Worm (Caenorhabditis elegans): ENCODE measurements around the gene ins-16.

The ins-16 gene

DNA sequence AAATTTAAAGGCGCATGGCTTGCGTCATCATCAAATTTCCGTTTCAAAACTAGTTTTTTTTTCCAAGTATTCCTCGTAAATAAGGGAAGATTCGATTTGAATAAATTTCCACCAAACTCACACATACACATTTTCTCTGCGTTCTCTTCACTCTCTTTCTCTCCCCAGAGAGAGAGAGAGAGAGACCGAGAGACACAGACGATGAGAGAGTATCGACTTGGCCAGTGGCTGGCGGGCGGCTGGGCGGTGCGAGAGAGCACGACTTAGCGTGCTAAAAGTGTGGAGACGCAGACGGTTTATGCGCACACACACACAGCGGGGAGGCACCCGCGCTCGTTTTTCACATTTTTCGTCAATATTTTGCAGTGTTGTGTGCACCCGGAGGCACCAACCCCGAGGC, 40.1 kb upstream of the ins-16 start (continued):
- TF ChIP-seq xbp-1 (tag; optimal IDR thresholded peaks at IDR 0.05), result peak; percentile 73
- TF ChIP-seq aha-1 (tag; optimal IDR thresholded peaks at IDR 0.05), result no peak
- no peak for TF ChIP-seq nhr-237 (tag; optimal IDR thresholded peaks at IDR 0.05)
- peak; percentile 58 for TF ChIP-seq fkh-8 (tag; optimal IDR thresholded peaks at IDR 0.05)
- TF ChIP-seq hlh-17 (GFP tag; optimal IDR thresholded peaks at IDR 0.05; ENCODE audit: borderline replicate concordance), result no peak
- peak; percentile 73 for TF ChIP-seq mep-1 (tag; optimal IDR thresholded peaks at IDR 0.05)
- no peak for TF ChIP-seq ets-5 (GFP tag; IDR thresholded peaks at IDR 0.05)
- peak; percentile 71 for TF ChIP-seq jun-1 (tag; optimal IDR thresholded peaks at IDR 0.05)
- TF ChIP-seq nhr-11 (tag; optimal IDR thresholded peaks at IDR 0.05), result peak; percentile 4
- TF ChIP-seq snpc-4 (tag; optimal IDR thresholded peaks at IDR 0.05), result no peak
- no peak for TF ChIP-seq nhr-77 (tag; optimal IDR thresholded peaks at IDR 0.05)
- peak; percentile 76 for TF ChIP-seq lin-13 (GFP tag; optimal IDR thresholded peaks at IDR 0.05)
- peak; percentile 88 for TF ChIP-seq swsn-7 (tag; optimal IDR thresholded peaks at IDR 0.05)
- TF ChIP-seq lir-3 (tag; optimal IDR thresholded peaks at IDR 0.05; ENCODE audit: poor library complexity), result no peak
- TF ChIP-seq ceh-8 (GFP tag; optimal IDR thresholded peaks at IDR 0.05), result no peak
- peak; percentile 59 for TF ChIP-seq dsc-1 (tag; optimal IDR thresholded peaks at IDR 0.05)
- no peak for TF ChIP-seq nhr-76 (tag; optimal IDR thresholded peaks at IDR 0.05)
- no peak for TF ChIP-seq aly-2 (tag; optimal IDR thresholded peaks at IDR 0.05)
- no peak for TF ChIP-seq elt-3 (tag; optimal IDR thresholded peaks at IDR 0.05)
- no peak for TF ChIP-seq ceh-63 (GFP tag; optimal IDR thresholded peaks at IDR 0.05)
- TF ChIP-seq nhr-90 (tag; optimal IDR thresholded peaks at IDR 0.05; ENCODE audit: poor library complexity), result peak; percentile 63
- no peak for TF ChIP-seq sox-4 (tag; optimal IDR thresholded peaks at IDR 0.05)
- peak; percentile 32 for TF ChIP-seq ztf-4 (tag; optimal IDR thresholded peaks at IDR 0.05)
- TF ChIP-seq nhr-20 (tag; optimal IDR thresholded peaks at IDR 0.05), result peak; percentile 61
- peak; percentile 10 for TF ChIP-seq fos-1 (tag; optimal IDR thresholded peaks at IDR 0.05)
- no peak for TF ChIP-seq fkh-4 (tag; optimal IDR thresholded peaks at IDR 0.05; ENCODE audit: borderline replicate concordance)
- peak; percentile 43 for TF ChIP-seq isw-1 (GFP tag; IDR thresholded peaks at IDR 0.05)
- peak; percentile 2 for TF ChIP-seq elt-2 (tag; optimal IDR thresholded peaks at IDR 0.05)
- TF ChIP-seq irx-1 (tag; optimal IDR thresholded peaks at IDR 0.05), result peak; percentile 68
- TF ChIP-seq lin-15B (tag; optimal IDR thresholded peaks at IDR 0.05), result peak; percentile 40
- TF ChIP-seq unc-30 (tag; optimal IDR thresholded peaks at IDR 0.05), result no peak
- TF ChIP-seq F16B12.6 (tag; optimal IDR thresholded peaks at IDR 0.05), result peak; percentile 61
- no peak for TF ChIP-seq lin-39 (tag; optimal IDR thresholded peaks at IDR 0.05)
- TF ChIP-seq egl-13 (tag; optimal IDR thresholded peaks at IDR 0.05), result peak; percentile 79
- peak; percentile 85 for TF ChIP-seq snu-23 (GFP tag; optimal IDR thresholded peaks at IDR 0.05)
- TF ChIP-seq mdl-1 (tag; optimal IDR thresholded peaks at IDR 0.05), result peak in 1 of 2 experiments; percentile 59
- no peak for TF ChIP-seq efl-3 (GFP tag; optimal IDR thresholded peaks at IDR 0.05)
- TF ChIP-seq Y116A8C.19 (tag; optimal IDR thresholded peaks at IDR 0.05; ENCODE audit: borderline replicate concordance), result no peak

- TF ChIP-seq sptf-1 (tag; optimal IDR thresholded peaks at IDR 0.05) (no peak), efl-1 (optimal IDR thresholded peaks at IDR 0.05) (no peak), efl-1 (GFP tag; optimal IDR thresholded peaks at IDR 0.05 in 1 of 2) (peak in 1 of 2 experiments; percentile 22), elt-2 (tag; optimal IDR thresholded peaks at IDR 0.05) (peak; percentile 19), jun-1 (tag; optimal IDR thresholded peaks at IDR 0.05) (peak; percentile 6), xbp-1 (tag; optimal IDR thresholded peaks at IDR 0.05) (no peak)
Measured at ce11 chrIII:2099808-2100366, 39.1 kb upstream of the ins-16 start.

DNA sequence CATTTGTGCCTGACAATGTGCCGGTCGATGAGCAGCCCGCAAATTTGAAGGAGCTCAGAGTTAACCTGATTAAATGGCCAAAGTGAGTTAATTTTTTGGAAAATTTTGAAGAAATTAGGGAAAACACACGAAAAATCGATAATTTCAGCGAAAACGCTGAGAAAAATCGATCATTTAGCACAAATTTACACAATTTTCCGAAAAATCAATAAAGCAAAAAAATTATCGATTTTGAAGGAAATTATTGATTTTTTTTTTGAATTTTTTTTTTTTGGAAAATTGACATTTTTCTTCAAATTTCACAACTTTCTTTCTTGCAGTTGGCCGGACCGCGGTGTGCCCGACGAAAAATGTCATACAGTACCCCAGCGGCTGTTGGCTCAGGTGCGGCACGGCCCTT, 37.4 kb upstream of the ins-16 start:
- TF ChIP-seq mef-2 (tag; optimal IDR thresholded peaks at IDR 0.05) (no peak), nhr-85 (tag) (no peak), ceh-63 (GFP tag; optimal IDR thresholded peaks at IDR 0.05) (no peak), unc-98 (GFP tag; IDR thresholded peaks at IDR 0.05) (no peak)

Data from whole organism, L1 larva.